Fruit fly (Drosophila melanogaster) whole organism, pupa: ENCODE data around the gene fit.

Source experiments
- CG10348 ChIP-seq: fragments of 200-800 bp; sonication (Bioruptor generic); IDR thresholded peaks from 2 replicates; pipeline ENCODE4 v1.3.6; 2022; ENCODE audit warnings: missing biosample characterization, missing genetic modification characterization
- CG12605 ChIP-seq: fragments of 200-800 bp; sonication (Bioruptor generic); IDR thresholded peaks from 2 replicates; pipeline ENCODE4 v1.3.6; 2022; ENCODE audit warnings: missing biosample characterization, missing genetic modification characterization
- CG13204 ChIP-seq: fragments of 200-800 bp; sonication (Bioruptor generic); optimal IDR thresholded peaks from 2 replicates; lab custom pipeline; 2018; ENCODE audit warnings: missing biosample characterization, mild to moderate bottlenecking, missing genetic modification characterization, moderate library complexity
- CG14655 ChIP-seq: fragments of 200-800 bp; sonication (Bioruptor generic); optimal IDR thresholded peaks from 3 replicates; lab custom pipeline; 2017; ENCODE audit warnings: mild to moderate bottlenecking, missing biosample characterization, missing genetic modification reagents, missing genetic modification characterization
- CG15710 ChIP-seq: fragments of 200-800 bp; sonication (Bioruptor generic); optimal IDR thresholded peaks from 2 replicates; lab custom pipeline; 2018; ENCODE audit warnings: missing biosample characterization, mild to moderate bottlenecking, missing genetic modification characterization, moderate library complexity
- CG17806 ChIP-seq: fragments of 200-800 bp; sonication (Bioruptor generic); optimal IDR thresholded peaks from 2 replicates; lab custom pipeline; 2018; ENCODE audit warnings: missing biosample characterization, mild to moderate bottlenecking, missing genetic modification characterization, moderate library complexity
- CG32121 ChIP-seq: fragments of 200-800 bp; sonication (Bioruptor generic); IDR thresholded peaks from 2 replicates; pipeline ENCODE4 v1.3.6; 2022; ENCODE audit warnings: missing biosample characterization, missing genetic modification characterization
- CG34367 ChIP-seq: fragments of 200-800 bp; sonication (Bioruptor generic); optimal IDR thresholded peaks from 2 replicates; lab custom pipeline; 2018; ENCODE audit warnings: missing biosample characterization, mild to moderate bottlenecking, missing genetic modification characterization
- CG4496 ChIP-seq: fragments of 200-800 bp; sonication (Bioruptor generic); IDR thresholded peaks from 3 replicates; pipeline ENCODE4 v1.3.6; 2022; ENCODE audit warnings: missing biosample characterization, missing genetic modification characterization
- CG8159 ChIP-seq: fragments of 200-800 bp; sonication (Bioruptor generic); optimal IDR thresholded peaks from 3 replicates; lab custom pipeline; 2018; ENCODE audit warnings: missing biosample characterization, mild to moderate bottlenecking, missing genetic modification characterization, moderate library complexity
- CG8301 ChIP-seq: fragments of 200-800 bp; sonication (Bioruptor generic); optimal IDR thresholded peaks from 2 replicates; lab custom pipeline; 2018; ENCODE audit warnings: missing biosample characterization, mild to moderate bottlenecking, missing genetic modification characterization
- CG9948 ChIP-seq: fragments of 200-800 bp; sonication (Bioruptor generic); optimal IDR thresholded peaks from 2 replicates; lab custom pipeline; 2018; ENCODE audit warnings: missing biosample characterization, mild to moderate bottlenecking, missing genetic modification characterization, moderate library complexity
- D1 ChIP-seq: fragments of 200-800 bp; sonication (Bioruptor generic); optimal IDR thresholded peaks from 2 replicates; lab custom pipeline; 2018; ENCODE audit warnings: missing biosample characterization, mild to moderate bottlenecking, missing genetic modification characterization, moderate library complexity
- EcR ChIP-seq: fragments of 200-800 bp; sonication (Bioruptor generic); optimal IDR thresholded peaks from 3 replicates; lab custom pipeline; 2019; ENCODE audit warnings: missing biosample characterization, missing genetic modification characterization, mild to moderate bottlenecking, moderate library complexity, missing genetic modification reagents
- Ets98B ChIP-seq: fragments of 200-800 bp; sonication (Bioruptor generic); IDR thresholded peaks from 2 replicates; pipeline ENCODE4 v1.3.6; 2022; ENCODE audit warnings: missing biosample characterization, missing genetic modification characterization
- Pif1A ChIP-seq: fragments of 200-800 bp; sonication (Bioruptor generic); optimal IDR thresholded peaks from 3 replicates; lab custom pipeline; 2016; ENCODE audit warnings: missing biosample characterization, missing genetic modification characterization
- Pif1B ChIP-seq: fragments of 200-800 bp; sonication (Bioruptor generic); optimal IDR thresholded peaks from 3 replicates; lab custom pipeline; 2016; ENCODE audit warnings: missing biosample characterization, missing genetic modification characterization
- Snoo ChIP-seq: fragments of 200-800 bp; sonication (Bioruptor generic); optimal IDR thresholded peaks from 3 replicates; lab custom pipeline; 2017; ENCODE audit warnings: missing biosample characterization, mild to moderate bottlenecking, missing genetic modification characterization, inconsistent platforms
- fd96Ca ChIP-seq: fragments of 200-800 bp; sonication (Bioruptor generic); IDR thresholded peaks from 3 replicates; pipeline ENCODE4 v1.3.6; 2022; ENCODE audit warnings: missing biosample characterization, missing genetic modification characterization
- gl ChIP-seq: fragments of 200-800 bp; sonication (Bioruptor generic); optimal IDR thresholded peaks from 2 replicates; lab custom pipeline; 2018; ENCODE audit warnings: missing biosample characterization, mild to moderate bottlenecking, missing genetic modification characterization
- rn ChIP-seq: fragments of 200-800 bp; sonication (Bioruptor generic); IDR thresholded peaks from 2 replicates; pipeline ENCODE4 v1.3.6; 2022; ENCODE audit warnings: missing biosample characterization, missing genetic modification characterization

The fit gene

DNA sequence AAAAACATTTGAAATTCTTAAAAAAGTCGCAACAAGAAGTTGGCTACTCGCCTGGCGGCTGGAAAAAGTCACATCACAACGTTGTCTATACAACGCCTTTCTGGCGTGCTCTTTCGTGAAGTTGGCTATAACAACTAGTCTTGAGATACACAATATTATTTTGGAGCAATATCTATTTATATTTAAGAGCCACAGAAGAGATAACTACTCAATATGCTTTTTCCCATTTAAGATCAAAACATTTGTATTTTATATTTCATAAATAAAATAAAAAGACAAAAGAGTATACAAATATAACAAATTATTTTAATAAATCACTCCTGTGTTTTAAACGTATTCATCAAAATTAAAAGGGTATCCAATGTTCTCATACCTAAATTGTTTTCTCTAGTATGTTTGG, 22.6 kb upstream of the fit start:
- no peak for TF ChIP-seq Pif1A (GFP tag; lab: Kevin White, UChicago)
- TF ChIP-seq Pif1B (GFP tag; lab: Kevin White, UChicago), result no peak
- no peak for TF ChIP-seq CG34367 (tag; lab: Kevin White, UChicago)
- TF ChIP-seq fd96Ca, result no peak
- no peak for TF ChIP-seq CG10348 (GFP tag; lab: Robert Waterston, UW)
- TF ChIP-seq rn (GFP tag; lab: Robert Waterston, UW), result no peak
- no peak for TF ChIP-seq Ets98B (GFP tag; lab: Robert Waterston, UW)
- TF ChIP-seq CG17806, result peak; percentile 4
- no peak for TF ChIP-seq CG15710 (tag; lab: Kevin White, UChicago)
- TF ChIP-seq CG32121, result no peak
- peak; percentile 50 for TF ChIP-seq CG8301 (tag; lab: Kevin White, UChicago)
- TF ChIP-seq CG9948 (tag; lab: Kevin White, UChicago), result peak; percentile 39
- TF ChIP-seq CG12605, result no peak
- TF ChIP-seq EcR (GFP tag; lab: Kevin White, UChicago), result no peak
- no peak for TF ChIP-seq CG4496
- no peak for TF ChIP-seq Snoo (tag; lab: Kevin White, UChicago)
- TF ChIP-seq CG14655, result peak; percentile 76
- no peak for TF ChIP-seq CG8159

dm6 chr3R:21905615-21906014, 21.4 kb upstream of the fit start:
- TF ChIP-seq Snoo (tag; lab: Kevin White, UChicago) (peak; percentile 81), fd96Ca (peak; percentile 82; the same call in 2 of the 3 replicates), CG32121 (peak; percentile 83), EcR (GFP tag; lab: Kevin White, UChicago) (peak; percentile 6), Ets98B (GFP tag; lab: Robert Waterston, UW) (peak; percentile 90), CG14655 (peak; percentile 94), CG9948 (tag; lab: Kevin White, UChicago) (peak; percentile 94), Pif1A (GFP tag; lab: Kevin White, UChicago) (peak; percentile 87), CG34367 (tag; lab: Kevin White, UChicago) (peak; percentile 87), CG15710 (tag; lab: Kevin White, UChicago) (peak; percentile 89), gl (tag; lab: Kevin White, UChicago) (peak; percentile 65), CG8159 (peak; percentile 88), D1 (peak; percentile 84), rn (GFP tag; lab: Robert Waterston, UW) (peak; percentile 78), CG17806 (peak; percentile 91), CG12605 (peak; percentile 83), CG4496 (peak; percentile 91), CG10348 (GFP tag; lab: Robert Waterston, UW) (no peak), CG8301 (tag; lab: Kevin White, UChicago) (peak; percentile 94), Pif1B (GFP tag; lab: Kevin White, UChicago) (peak; percentile 85), CG13204 (GFP tag; lab: Kevin White, UChicago) (peak; percentile 57)

dm6 chr3R:21904345-21904744, 20.1 kb upstream of the fit start:
- TF ChIP-seq CG15710 (tag; lab: Kevin White, UChicago), result peak; percentile 2
- no peak for TF ChIP-seq Ets98B (GFP tag; lab: Robert Waterston, UW)
- no peak for TF ChIP-seq Pif1B (GFP tag; lab: Kevin White, UChicago)
- TF ChIP-seq Snoo (tag; lab: Kevin White, UChicago), result no peak
- TF ChIP-seq CG13204 (GFP tag; lab: Kevin White, UChicago), result no peak
- no peak for TF ChIP-seq gl (tag; lab: Kevin White, UChicago)
- TF ChIP-seq CG17806, result no peak
- TF ChIP-seq CG14655, result peak; percentile 5
- no peak for TF ChIP-seq rn (GFP tag; lab: Robert Waterston, UW)
- TF ChIP-seq CG10348 (GFP tag; lab: Robert Waterston, UW), result no peak
- no peak for TF ChIP-seq Pif1A (GFP tag; lab: Kevin White, UChicago)
- TF ChIP-seq CG8301 (tag; lab: Kevin White, UChicago), result no peak
- TF ChIP-seq CG4496, result no peak
- TF ChIP-seq CG12605, result no peak
- TF ChIP-seq EcR (GFP tag; lab: Kevin White, UChicago), result peak; percentile 90

DNA sequence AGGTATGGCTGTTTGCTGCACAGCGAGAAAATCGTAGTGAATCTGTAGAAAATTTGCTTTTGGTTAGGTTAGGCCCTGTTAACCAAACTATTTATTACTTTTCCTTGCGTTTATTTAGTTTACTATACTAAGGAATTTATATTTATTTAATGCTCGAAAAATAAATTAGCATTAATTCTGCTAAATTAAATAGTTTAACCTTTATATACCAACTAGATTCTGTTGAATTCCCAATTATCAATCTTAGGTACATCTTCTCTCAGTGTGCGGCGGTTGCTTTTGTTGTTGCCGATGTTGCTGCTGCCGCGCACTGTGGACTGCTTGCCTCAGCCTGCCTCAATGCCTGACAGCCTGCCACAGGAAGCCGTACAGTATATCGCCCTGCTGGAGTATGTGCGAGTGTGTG, 14.9 kb upstream of the fit start:
- TF ChIP-seq EcR (GFP tag; lab: Kevin White, UChicago) (no peak), Pif1B (GFP tag; lab: Kevin White, UChicago) (peak; percentile 58), CG10348 (GFP tag; lab: Robert Waterston, UW) (no peak), CG32121 (no peak), rn (GFP tag; lab: Robert Waterston, UW) (no peak), CG8159 (peak; percentile 87), CG15710 (tag; lab: Kevin White, UChicago) (peak; percentile 72), CG13204 (GFP tag; lab: Kevin White, UChicago) (peak; percentile 28), CG17806 (peak; percentile 84), gl (tag; lab: Kevin White, UChicago) (peak; percentile 53), Snoo (tag; lab: Kevin White, UChicago) (peak; percentile 51), CG12605 (peak; percentile 42; the same call in 1 of the 2 replicates), CG14655 (peak; percentile 89), D1 (peak; percentile 51), Pif1A (GFP tag; lab: Kevin White, UChicago) (peak; percentile 57), fd96Ca (no peak), CG34367 (tag; lab: Kevin White, UChicago) (peak; percentile 24), CG4496 (peak; percentile 45; the same call in 1 of the 3 replicates), CG8301 (tag; lab: Kevin White, UChicago) (peak; percentile 79), Ets98B (GFP tag; lab: Robert Waterston, UW) (peak; percentile 33; the same call in 1 of the 2 replicates), CG9948 (tag; lab: Kevin White, UChicago) (peak; percentile 76)
- TF ChIP-seq, all 21 proteins: peak for 16

DNA sequence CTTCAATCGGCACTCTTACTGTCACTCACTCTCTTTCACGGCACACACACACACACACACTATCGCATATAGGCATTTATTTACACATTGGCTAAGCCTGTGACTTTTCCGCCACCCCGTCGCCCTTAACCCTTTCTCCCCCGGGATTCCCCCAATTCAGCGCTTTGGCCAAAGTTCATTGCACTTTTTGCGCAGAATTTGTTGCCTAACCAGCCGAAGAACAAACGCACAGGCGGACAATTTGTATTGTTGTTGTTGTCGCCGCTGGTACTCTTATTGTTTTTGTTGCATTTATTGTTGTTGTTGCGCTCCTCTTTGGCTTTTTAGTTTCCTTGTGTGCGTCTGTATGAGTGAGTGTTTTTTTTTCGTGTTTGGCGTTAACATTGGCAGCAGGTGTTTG, 14.5 kb upstream of the fit start:
- TF ChIP-seq EcR (GFP tag; lab: Kevin White, UChicago), result peak; percentile 78
- TF ChIP-seq CG8159, result no peak

- peak; percentile 97 for TF ChIP-seq CG17806
- TF ChIP-seq CG8301 (tag; lab: Kevin White, UChicago), result peak; percentile 96
- peak; percentile 97 for TF ChIP-seq Ets98B (GFP tag; lab: Robert Waterston, UW)
- peak; percentile 97 for TF ChIP-seq CG14655
- peak; percentile 89 for TF ChIP-seq D1
- TF ChIP-seq CG34367 (tag; lab: Kevin White, UChicago), result peak; percentile 95
- peak; percentile 97 for TF ChIP-seq fd96Ca
- TF ChIP-seq CG15710 (tag; lab: Kevin White, UChicago), result peak; percentile 96
- peak; percentile 94 for TF ChIP-seq gl (tag; lab: Kevin White, UChicago)
- TF ChIP-seq CG8159, result peak; percentile 95
- peak; percentile 96 for TF ChIP-seq CG9948 (tag; lab: Kevin White, UChicago)
- peak; percentile 98 for TF ChIP-seq CG4496
- TF ChIP-seq rn (GFP tag; lab: Robert Waterston, UW), result peak; percentile 88
- TF ChIP-seq Pif1B (GFP tag; lab: Kevin White, UChicago), result peak; percentile 96
- TF ChIP-seq EcR (GFP tag; lab: Kevin White, UChicago), result peak; percentile 47
- peak; percentile 83 for TF ChIP-seq Snoo (tag; lab: Kevin White, UChicago)
- TF ChIP-seq CG32121, result peak; percentile 88
- TF ChIP-seq Pif1A (GFP tag; lab: Kevin White, UChicago), result peak; percentile 97
- peak; percentile 73 for TF ChIP-seq CG10348 (GFP tag; lab: Robert Waterston, UW)
- peak; percentile 96 for TF ChIP-seq CG12605
- peak; percentile 94 for TF ChIP-seq CG13204 (GFP tag; lab: Kevin White, UChicago)
- TF ChIP-seq, all 21 proteins: peak for 21
Observed at dm6 chr3R:21897565-21897964, 13.3 kb upstream of the fit start.
